Worm (Caenorhabditis elegans) whole organism, early embryonic: ENCODE data around the gene sdz-18.

ENCODE experiments used
- B0310.2 ChIP-seq: sonication (generic microtip); optimal IDR thresholded peaks from 2 replicates; lab custom pipeline; 2016; ENCODE audit warnings: mild to moderate bottlenecking, missing genetic modification characterization, missing compliant biosample characterization
- aly-1 ChIP-seq: sonication (generic microtip); optimal IDR thresholded peaks from 2 replicates; lab custom pipeline; 2016; ENCODE audit warnings: missing genetic modification characterization, missing compliant biosample characterization
- ama-1 ChIP-seq: fragments of 150-350 bp; optimal IDR thresholded peaks from 2 replicates; lab custom pipeline; 2014
- ceh-13 ChIP-seq: fragments of 200-800 bp; sonication (Bioruptor generic); optimal IDR thresholded peaks from 2 replicates; lab custom pipeline; 2018; ENCODE audit warnings: mild to moderate bottlenecking, missing genetic modification characterization, missing compliant biosample characterization
- ets-7 ChIP-seq: sonication (generic microtip); optimal IDR thresholded peaks from 2 replicates; lab custom pipeline; 2016; ENCODE audit warnings: missing genotype, missing genetic modification characterization, missing compliant biosample characterization
- flt-1 ChIP-seq: fragments of 200-800 bp; sonication (Bioruptor generic); IDR thresholded peaks from 2 replicates; pipeline ENCODE4 v1.3.6; 2022; ENCODE audit warnings: missing genetic modification characterization, missing compliant biosample characterization
- hmbx-1 ChIP-seq: sonication (generic microtip); optimal IDR thresholded peaks from 2 replicates; lab custom pipeline; 2016; ENCODE audit warnings: mild to moderate bottlenecking, missing genetic modification characterization, missing compliant biosample characterization
- hmg-4 ChIP-seq: fragments of 200-800 bp; sonication (Bioruptor generic); optimal IDR thresholded peaks from 2 replicates; lab custom pipeline; 2018; ENCODE audit warnings: mild to moderate bottlenecking, missing genetic modification characterization, missing compliant biosample characterization
- sea-1 ChIP-seq: fragments of 200-800 bp; sonication (Bioruptor generic); conservative IDR thresholded peaks from 2 replicates; pipeline ENCODE4 v1.3.6; 2022; ENCODE audit warnings: missing genetic modification characterization, missing compliant biosample characterization
- tbx-37 ChIP-seq: fragments of 200-800 bp; sonication (Bioruptor generic); conservative IDR thresholded peaks from 2 replicates; pipeline ENCODE4 v1.3.6; 2022; ENCODE audit warnings: missing genetic modification reagents, missing genetic modification characterization, missing compliant biosample characterization
- tra-4 ChIP-seq: sonication (generic microtip); optimal IDR thresholded peaks from 2 replicates; lab custom pipeline; 2017; ENCODE audit warnings: missing genetic modification characterization, missing compliant biosample characterization

DNA sequence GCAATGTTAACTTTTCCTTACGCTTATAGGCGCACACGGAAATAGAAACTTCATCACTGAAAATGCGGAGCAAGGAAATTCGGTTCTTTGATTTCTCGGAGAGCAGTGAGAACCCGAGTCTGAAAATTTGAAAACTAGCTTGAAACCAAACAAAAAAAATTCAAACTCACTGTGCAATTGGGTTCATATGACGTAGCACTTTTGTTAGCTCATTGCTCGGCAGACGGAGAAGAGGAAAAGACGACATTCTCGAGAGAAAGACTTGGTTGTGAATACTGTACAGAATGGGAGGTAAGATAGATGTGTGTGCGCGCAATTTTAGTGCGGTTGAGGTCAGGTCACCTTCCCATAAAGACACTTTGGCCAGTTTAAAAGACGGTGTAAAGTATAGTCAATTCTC, 44.1 kb upstream of the sdz-18 start, which contains the start of the genes F36H5.13 and F36H5.8:
- TF ChIP-seq ama-1 (lab: Kevin White, UChicago): no peak
- no peak for TF ChIP-seq B0310.2 (tag; lab: Kevin White, UChicago)
- no peak for TF ChIP-seq sea-1
- no peak for TF ChIP-seq ets-7 (tag; lab: Kevin White, UChicago)
- no peak for TF ChIP-seq hmg-4 (GFP tag; lab: Kevin White, UChicago)
- no peak for TF ChIP-seq ceh-13 (GFP tag; lab: Kevin White, UChicago)
- no peak for TF ChIP-seq flt-1 (GFP tag; lab: Robert Waterston, UW)
- TF ChIP-seq aly-1 (tag; lab: Kevin White, UChicago): no peak
- no peak for TF ChIP-seq hmbx-1 (tag; lab: Kevin White, UChicago)
- no peak for TF ChIP-seq tbx-37 (GFP tag; lab: Robert Waterston, UW)
- TF ChIP-seq tra-4 (tag; lab: Kevin White, UChicago): no peak
